Worm (Caenorhabditis elegans) whole organism, L2 larva: ENCODE results near the gene str-35.

Experiments
- F13H6.1 ChIP-seq: sonication (generic microtip); optimal IDR thresholded peaks from 2 replicates; lab custom pipeline; 2016; ENCODE audit warnings: missing genetic modification characterization, missing compliant biosample characterization
- ZK546.5 ChIP-seq: sonication (generic microtip); optimal IDR thresholded peaks from 2 replicates; lab custom pipeline; 2017; ENCODE audit warnings: missing biosample characterization, missing genetic modification characterization
- ama-1 ChIP-seq: fragments of 150-350 bp; optimal IDR thresholded peaks from 2 replicates; lab custom pipeline; 2018; ENCODE audit warnings: inconsistent platforms
- ceh-82 ChIP-seq: fragments of 150-350 bp; optimal IDR thresholded peaks from 2 replicates; lab custom pipeline; 2014; ENCODE audit warnings: missing biosample characterization, missing genetic modification characterization
- egl-27 ChIP-seq: sonication (generic microtip); optimal IDR thresholded peaks from 3 replicates; lab custom pipeline; 2017; ENCODE audit warnings: missing biosample characterization, missing genetic modification reagents, missing genetic modification characterization
- fos-1 ChIP-seq: fragments of 150-350 bp; optimal IDR thresholded peaks from 2 replicates; lab custom pipeline; 2014; ENCODE audit warnings: missing biosample characterization, missing genetic modification characterization
- lin-11 ChIP-seq: fragments of 150-350 bp; sonication (generic microtip); optimal IDR thresholded peaks from 2 replicates; lab custom pipeline; 2014; ENCODE audit warnings: missing biosample characterization, missing genetic modification characterization, inconsistent platforms, mixed read lengths
- lin-13 ChIP-seq: fragments of 150-350 bp; optimal IDR thresholded peaks from 2 replicates; lab custom pipeline; 2014; ENCODE audit warnings: missing biosample characterization, missing genetic modification reagents, missing genetic modification characterization
- mdl-1 ChIP-seq, 2 experiments: fragments of 150-350 bp in 1 of 2; sonication (generic microtip) in 1 of 2; optimal IDR thresholded peaks; 2 replicates each; lab custom pipeline; 2017; ENCODE audit warnings: missing biosample characterization in 2 of 2, missing genetic modification characterization in 2 of 2
- skn-1 ChIP-seq: sonication (generic microtip); optimal IDR thresholded peaks from 2 replicates; lab custom pipeline; 2017; ENCODE audit warnings: missing biosample characterization, missing genetic modification characterization
- snpc-4 ChIP-seq: fragments of 150-350 bp; optimal IDR thresholded peaks from 2 replicates; lab custom pipeline; 2014; ENCODE audit warnings: missing biosample characterization, missing genetic modification characterization
- unc-62 ChIP-seq: fragments of 150-350 bp; optimal IDR thresholded peaks from 2 replicates; lab custom pipeline; 2014; ENCODE audit warnings: missing biosample characterization, missing genetic modification reagents, missing genetic modification characterization
- zag-1 ChIP-seq: fragments of 150-350 bp; optimal IDR thresholded peaks from 2 replicates; lab custom pipeline; 2014; ENCODE audit warnings: missing biosample characterization, missing genetic modification characterization

ce11 chrV:4505000-4505399, 30.4 kb downstream of the str-35 start:
- TF ChIP-seq lin-11 (no peak), lin-13 (GFP tag; lab: Kevin White, UChicago) (no peak), unc-62 (GFP tag; lab: Kevin White, UChicago) (no peak), egl-27 (tag; lab: Kevin White, UChicago) (no peak), ZK546.5 (tag; lab: Kevin White, UChicago) (no peak), snpc-4 (tag; lab: Kevin White, UChicago) (no peak), skn-1 (tag; lab: Kevin White, UChicago) (no peak), fos-1 (tag; lab: Kevin White, UChicago) (no peak), F13H6.1 (no peak), ceh-82 (tag; lab: Kevin White, UChicago) (no peak), ama-1 (lab: Kevin White, UChicago) (no peak), mdl-1 (tag; optimal IDR thresholded peaks at IDR 0.05; lab: Kevin White, UChicago) (no peak), zag-1 (tag; lab: Kevin White, UChicago) (no peak)
